Worm (Caenorhabditis elegans): ENCODE data around the gene R08C7.8.

Gene R08C7.8

ce11 chrIV:4449843-4450242 is 15.5 kb upstream of the R08C7.8 start (continued):
- TF ChIP-seq ets-4 (GFP tag; optimal IDR thresholded peaks at IDR 0.05) (no peak), K12H6.12 (tag; optimal IDR thresholded peaks at IDR 0.05) (no peak), ccch-3 (GFP tag; optimal IDR thresholded peaks at IDR 0.05) (no peak), ceh-91 (GFP tag; IDR thresholded peaks at IDR 0.05) (peak; percentile 22), nfya-1 (tag; optimal IDR thresholded peaks at IDR 0.05; ENCODE audit: borderline replicate concordance, insufficient read depth) (no peak), lin-26 (GFP tag; IDR thresholded peaks at IDR 0.05) (peak; percentile 58; the same call in 1 of the 2 replicates), hmg-1.2 (GFP tag; IDR thresholded peaks at IDR 0.05) (peak; percentile 33; the same call in 1 of the 2 replicates), egrh-3 (GFP tag; IDR thresholded peaks at IDR 0.05) (no peak), unc-130 (GFP tag; optimal IDR thresholded peaks at IDR 0.05) (no peak), athp-1 (tag; optimal IDR thresholded peaks at IDR 0.05) (no peak), mxl-1 (tag; optimal IDR thresholded peaks at IDR 0.05) (no peak), tbp1 (GFP tag; optimal IDR thresholded peaks at IDR 0.05) (peak; percentile 43), Y67H2A.10 (GFP tag; conservative IDR thresholded peaks at IDR 0.05) (no peak), F49E8.2 (tag; optimal IDR thresholded peaks at IDR 0.05; ENCODE audit: insufficient read depth) (peak; percentile 41), ztf-26 (tag; optimal IDR thresholded peaks at IDR 0.05) (no peak), C17E4.6 (GFP tag; IDR thresholded peaks at IDR 0.05) (0 out of 2 replicates have a peak, but pooled peaks have one; percentile 16), F57A8.1 (GFP tag; optimal IDR thresholded peaks at IDR 0.05) (no peak), nfya-2 (GFP tag; IDR thresholded peaks at IDR 0.05) (no peak), mel-28 (tag; optimal IDR thresholded peaks at IDR 0.05; ENCODE audit: borderline replicate concordance) (no peak), dox-1 (GFP tag; IDR thresholded peaks at IDR 0.05) (no peak; the same call in 1 of the 2 replicates), fkh-3 (tag; optimal IDR thresholded peaks at IDR 0.05) (peak; percentile 6), F55B11.4 (tag; optimal IDR thresholded peaks at IDR 0.05; ENCODE audit: borderline replicate concordance, insufficient read depth) (no peak), ZK185.1 (tag; optimal IDR thresholded peaks at IDR 0.05; ENCODE audit: poor library complexity, severe bottlenecking) (peak; percentile 72), madf-6 (GFP tag; IDR thresholded peaks at IDR 0.05) (peak; percentile 46; the same call in 1 of the 2 replicates), ztf-6 (GFP tag; IDR thresholded peaks at IDR 0.05) (no peak), atf-7 (tag; optimal IDR thresholded peaks at IDR 0.05) (peak; percentile 49), aptf-3 (GFP tag; IDR thresholded peaks at IDR 0.05) (no peak), rec-8 (tag; optimal IDR thresholded peaks at IDR 0.05) (peak; percentile 19 to 23), F33H1.4 (GFP tag; IDR thresholded peaks at IDR 0.05) (peak; percentile 39), repo-1 (tag; optimal IDR thresholded peaks at IDR 0.05) (peak; percentile 75), Y53G8AR.9 (GFP tag; conservative IDR thresholded peaks at IDR 0.05) (no peak), aptf-2 (GFP tag; conservative IDR thresholded peaks at IDR 0.05) (no peak), ceh-27 (GFP tag; optimal IDR thresholded peaks at IDR 0.05) (no peak), nhr-27 (tag; optimal IDR thresholded peaks at IDR 0.05) (no peak), dpff-1 (tag; optimal IDR thresholded peaks at IDR 0.05) (peak; percentile 7), snpc-4 (GFP tag; optimal IDR thresholded peaks at IDR 0.05) (no peak), snpc-4 (tag; optimal IDR thresholded peaks at IDR 0.05) (peak in 2 of 4 experiments; percentile 22 to 47), gei-17 (GFP tag; optimal IDR thresholded peaks at IDR 0.05) (no peak), T07F8.4 (tag; optimal IDR thresholded peaks at IDR 0.05) (no peak), xnd-1 (tag; optimal IDR thresholded peaks at IDR 0.05) (peak; percentile 2), F37B4.10 (GFP tag; IDR thresholded peaks at IDR 0.05) (no peak), attf-5 (GFP tag; optimal IDR thresholded peaks at IDR 0.05) (peak; percentile 42), lsy-27 (tag; optimal IDR thresholded peaks at IDR 0.05; ENCODE audit: borderline replicate concordance, insufficient read depth) (no peak), snpc-1.1 (tag; optimal IDR thresholded peaks at IDR 0.05; ENCODE audit: insufficient read depth) (no peak), lsl-1 (GFP tag; optimal IDR thresholded peaks at IDR 0.05) (no peak), him-1 (tag; optimal IDR thresholded peaks at IDR 0.05) (no peak), B0035.1 (tag; optimal IDR thresholded peaks at IDR 0.05) (peak; percentile 30), K11D2.4 (GFP tag; IDR thresholded peaks at IDR 0.05) (no peak)

Data from whole organism, young adult.